Worm (Caenorhabditis elegans) whole organism, midembryonic: ENCODE results near the gene T03E6.9.

Source experiments
- T22C8.4 ChIP-seq: fragments of 200-800 bp; sonication (Bioruptor generic); IDR thresholded peaks from 2 replicates; pipeline ENCODE4 v1.3.6; 2022; ENCODE audit warnings: missing genetic modification characterization, missing compliant biosample characterization
- flt-1 ChIP-seq: fragments of 200-800 bp; sonication (Bioruptor generic); IDR thresholded peaks from 2 replicates; pipeline ENCODE4 v1.3.6; 2022; ENCODE audit warnings: missing genetic modification characterization, missing compliant biosample characterization
- klf-2 ChIP-seq: fragments of 200-800 bp; sonication (Bioruptor generic); conservative IDR thresholded peaks from 2 replicates; pipeline ENCODE4 v1.3.6; 2022; ENCODE audit warnings: missing genetic modification reagents, missing genetic modification characterization, missing compliant biosample characterization
- med-1 ChIP-seq: sonication (generic microtip); optimal IDR thresholded peaks from 2 replicates; lab custom pipeline; 2017; ENCODE audit warnings: missing genetic modification characterization, mild to moderate bottlenecking, missing compliant biosample characterization, antibody characterized with exemption, missing genetic modification reagents; ENCODE audit not compliant: insufficient read depth
- tab-1 ChIP-seq: fragments of 200-800 bp; sonication (Bioruptor generic); IDR thresholded peaks from 2 replicates; pipeline ENCODE4 v1.3.6; 2022; ENCODE audit warnings: missing genetic modification characterization, missing compliant biosample characterization
- ztf-23 ChIP-seq: fragments of 200-800 bp; sonication (Bioruptor generic); IDR thresholded peaks from 2 replicates; pipeline ENCODE4 v1.3.6; 2022; ENCODE audit warnings: missing genetic modification reagents, missing genetic modification characterization, missing compliant biosample characterization
- ztf-29 ChIP-seq: fragments of 200-800 bp; sonication (Bioruptor generic); IDR thresholded peaks from 2 replicates; pipeline ENCODE4 v1.3.6; 2022; ENCODE audit warnings: missing genetic modification reagents, missing genetic modification characterization, missing compliant biosample characterization

DNA sequence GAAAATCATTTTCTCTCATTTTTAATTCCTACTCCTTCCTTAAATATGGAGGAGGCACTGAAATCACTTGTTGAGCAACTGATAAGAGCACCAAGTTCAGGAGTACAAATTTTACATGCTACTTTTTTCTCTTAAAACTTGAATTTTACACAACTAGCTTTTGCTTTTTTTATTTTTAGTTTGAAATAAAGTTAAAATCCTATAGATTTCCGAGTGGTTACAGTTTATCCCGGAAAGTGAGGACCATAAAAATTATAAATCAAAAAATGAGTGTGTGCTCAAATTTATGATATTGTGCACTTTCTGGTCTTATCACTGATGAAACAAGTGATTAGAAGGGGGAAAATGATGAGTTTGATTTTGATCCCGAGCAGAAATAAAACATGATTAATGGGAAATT lies 27.4 kb upstream of the T03E6.9 start, which contains the start of gene oac-53:
- TF ChIP-seq tab-1 (GFP tag; lab: Robert Waterston, UW) = no peak
- no peak for TF ChIP-seq ztf-29 (GFP tag; lab: Robert Waterston, UW)
- no peak for TF ChIP-seq ztf-23 (GFP tag; lab: Robert Waterston, UW)
- TF ChIP-seq flt-1 = no peak
- no peak for TF ChIP-seq T22C8.4 (GFP tag; lab: Robert Waterston, UW)
- TF ChIP-seq med-1 (GFP tag; lab: Kevin White, UChicago) = no peak
- no peak for TF ChIP-seq klf-2
